Fruit fly (Drosophila melanogaster) whole organism, embryonic: ENCODE data around the gene Porin2.

Experiments
- Atf6 ChIP-seq: fragments of 200-800 bp; sonication (Bioruptor generic); IDR thresholded peaks from 2 replicates; pipeline ENCODE4 v1.3.6; 2022; ENCODE audit warnings: missing biosample characterization, missing genetic modification characterization
- CG10147 ChIP-seq: fragments of 200-800 bp; sonication (Bioruptor generic); optimal IDR thresholded peaks from 2 replicates; lab custom pipeline; 2019; ENCODE audit warnings: missing biosample characterization, mild to moderate bottlenecking, missing genetic modification characterization, moderate library complexity
- CG10267 ChIP-seq: fragments of 200-800 bp; sonication (Bioruptor generic); optimal IDR thresholded peaks from 2 replicates; lab custom pipeline; 2018; ENCODE audit warnings: missing biosample characterization, mild to moderate bottlenecking, missing genetic modification characterization, moderate library complexity
- CG14965 ChIP-seq: fragments of 200-800 bp; sonication (Bioruptor generic); optimal IDR thresholded peaks from 2 replicates; lab custom pipeline; 2016; ENCODE audit warnings: missing biosample characterization, missing genetic modification characterization, borderline replicate concordance
- CG15514 ChIP-seq: fragments of 200-800 bp; sonication (Bioruptor generic); optimal IDR thresholded peaks from 3 replicates; lab custom pipeline; 2017; ENCODE audit warnings: missing biosample characterization, missing genetic modification characterization, mild to moderate bottlenecking, moderate library complexity, missing genetic modification reagents
- CG16779 ChIP-seq: fragments of 200-800 bp; sonication (Bioruptor generic); IDR thresholded peaks from 2 replicates; pipeline ENCODE4 v1.3.6; 2022; ENCODE audit warnings: missing biosample characterization, missing genetic modification characterization
- CG17186 ChIP-seq: fragments of 200-800 bp; sonication (Bioruptor generic); optimal IDR thresholded peaks from 3 replicates; lab custom pipeline; 2017; ENCODE audit warnings: missing biosample characterization, missing genetic modification reagents, missing genetic modification characterization
- CG17612 ChIP-seq: fragments of 200-800 bp; sonication (Bioruptor generic); IDR thresholded peaks from 2 replicates; pipeline ENCODE4 v1.3.6; 2022; ENCODE audit warnings: missing biosample characterization, missing genetic modification characterization
- CG18011 ChIP-seq: fragments of 200-800 bp; sonication (Bioruptor generic); optimal IDR thresholded peaks from 2 replicates; lab custom pipeline; 2017; ENCODE audit warnings: missing biosample characterization, missing genetic modification characterization, mild to moderate bottlenecking, moderate library complexity, missing genotype
- CG18262 ChIP-seq: fragments of 200-800 bp; optimal IDR thresholded peaks from 3 replicates; lab custom pipeline; 2019; ENCODE audit warnings: missing biosample characterization, mild to moderate bottlenecking, missing genetic modification characterization, moderate library complexity
- CG30020 ChIP-seq: fragments of 200-800 bp; optimal IDR thresholded peaks from 2 replicates; lab custom pipeline; 2019; ENCODE audit warnings: missing biosample characterization, mild to moderate bottlenecking, missing genetic modification characterization, moderate library complexity
- CG30403 ChIP-seq: fragments of 200-800 bp; sonication (Bioruptor generic); optimal IDR thresholded peaks from 3 replicates; lab custom pipeline; 2016; ENCODE audit warnings: missing biosample characterization, missing genetic modification characterization
- CG34224 ChIP-seq: fragments of 200-800 bp; sonication (Bioruptor generic); IDR thresholded peaks from 3 replicates; pipeline ENCODE4 v1.3.6; 2022; ENCODE audit warnings: missing biosample characterization, missing genetic modification characterization; ENCODE audit not compliant: partially characterized antibody
- CG3726 ChIP-seq: fragments of 200-800 bp; sonication (Bioruptor generic); IDR thresholded peaks from 3 replicates; pipeline ENCODE4, ENCODE4 v1.3.6; 2022; ENCODE audit warnings: missing biosample characterization, missing genetic modification characterization
- CG3995 ChIP-seq: fragments of 200-800 bp; sonication (Bioruptor generic); optimal IDR thresholded peaks from 3 replicates; lab custom pipeline; 2016; ENCODE audit warnings: missing biosample characterization, missing genetic modification characterization
- CG42726 ChIP-seq: fragments of 200-800 bp; sonication (Bioruptor generic); IDR thresholded peaks from 2 replicates; pipeline ENCODE4 v1.3.6; 2022; ENCODE audit warnings: missing biosample characterization, missing genetic modification characterization; ENCODE audit not compliant: partially characterized antibody
- CG4424 ChIP-seq: fragments of 200-800 bp; sonication (Bioruptor generic); optimal IDR thresholded peaks from 3 replicates; lab custom pipeline; 2016; ENCODE audit warnings: missing biosample characterization, missing genetic modification characterization
- CG5180 ChIP-seq: fragments of 200-800 bp; sonication (Bioruptor generic); optimal IDR thresholded peaks from 3 replicates; lab custom pipeline; 2017; ENCODE audit warnings: missing biosample characterization, missing genetic modification characterization, mild to moderate bottlenecking, moderate library complexity, missing genetic modification reagents
- CG6272 ChIP-seq: fragments of 200-800 bp; sonication (Bioruptor generic); IDR thresholded peaks from 2 replicates; pipeline ENCODE4 v1.3.6; 2022; ENCODE audit warnings: missing biosample characterization, missing genetic modification characterization
- CG8924 ChIP-seq: fragments of 200-800 bp; optimal IDR thresholded peaks from 3 replicates; lab custom pipeline; 2019; ENCODE audit warnings: missing biosample characterization, mild to moderate bottlenecking, missing genetic modification characterization, moderate library complexity
- CHES-1-like ChIP-seq: fragments of 200-800 bp; sonication (Bioruptor generic); optimal IDR thresholded peaks from 2 replicates; lab custom pipeline; 2016; ENCODE audit warnings: missing biosample characterization, missing genetic modification characterization
- Chrac-16 ChIP-seq: fragments of 200-800 bp; sonication (Bioruptor generic); optimal IDR thresholded peaks from 3 replicates; lab custom pipeline; 2016; ENCODE audit warnings: missing biosample characterization, missing genetic modification characterization
- Dll ChIP-seq: fragments of 200-800 bp; sonication (Bioruptor generic); IDR thresholded peaks from 4 replicates; pipeline ENCODE4 v1.3.6; 2022; ENCODE audit warnings: missing biosample characterization, missing genetic modification characterization; ENCODE audit not compliant: partially characterized antibody
- Ets97D ChIP-seq: fragments of 200-800 bp; sonication (Bioruptor generic); optimal IDR thresholded peaks from 3 replicates; lab custom pipeline; 2016; ENCODE audit warnings: missing biosample characterization, missing genetic modification characterization
- Hr51 ChIP-seq, 2 experiments: fragments of 200-800 bp; sonication (Bioruptor generic); optimal IDR thresholded peaks; 2 replicates in 1 of 2; 3 replicates in 1 of 2; lab custom pipeline; 2016 to 2018; ENCODE audit warnings: missing biosample characterization in 2 of 2, missing genetic modification characterization in 2 of 2, mild to moderate bottlenecking in 1 of 2, moderate library complexity in 1 of 2
- MESR4 ChIP-seq: fragments of 200-800 bp; sonication (Bioruptor generic); optimal IDR thresholded peaks from 2 replicates; lab custom pipeline; 2018; ENCODE audit warnings: missing biosample characterization, mild to moderate bottlenecking, missing genetic modification characterization, moderate library complexity
- Nf-YC ChIP-seq: fragments of 200-800 bp; optimal IDR thresholded peaks from 3 replicates; lab custom pipeline; 2019; ENCODE audit warnings: missing biosample characterization, mild to moderate bottlenecking, missing genetic modification characterization, moderate library complexity
- Sry-β ChIP-seq: fragments of 200-800 bp; sonication (Bioruptor generic); optimal IDR thresholded peaks from 2 replicates; lab custom pipeline; 2018; ENCODE audit warnings: missing biosample characterization, mild to moderate bottlenecking, missing genetic modification characterization, moderate library complexity
- Tbp ChIP-seq: fragments of >200 bp; optimal IDR thresholded peaks from 2 replicates; lab custom pipeline; 2018; ENCODE audit warnings: missing biosample characterization, missing genetic modification characterization
- Xrp1 ChIP-seq: fragments of 200-800 bp; sonication (Bioruptor generic); IDR thresholded peaks from 2 replicates; pipeline ENCODE4 v1.3.6; 2022; ENCODE audit warnings: missing biosample characterization, missing genetic modification characterization
- ara ChIP-seq: fragments of 200-800 bp; sonication (Bioruptor generic); IDR thresholded peaks from 2 replicates; pipeline ENCODE4 v1.3.6; 2022; ENCODE audit warnings: missing biosample characterization, missing genetic modification characterization
- bab2 ChIP-seq: fragments of 200-800 bp; sonication (Bioruptor generic); optimal IDR thresholded peaks from 2 replicates; lab custom pipeline; 2016; ENCODE audit warnings: missing biosample characterization, missing genetic modification characterization
- exex ChIP-seq: fragments of 200-800 bp; sonication (Bioruptor generic); optimal IDR thresholded peaks from 4 replicates; lab custom pipeline; 2018; ENCODE audit warnings: missing biosample characterization, mild to moderate bottlenecking, missing genetic modification characterization, moderate library complexity
- fu2 ChIP-seq: fragments of 200-800 bp; sonication (Bioruptor generic); optimal IDR thresholded peaks from 2 replicates; lab custom pipeline; 2016; ENCODE audit warnings: missing biosample characterization, missing genetic modification characterization
- gce ChIP-seq: fragments of 200-800 bp; sonication (Bioruptor generic); IDR thresholded peaks from 3 replicates; pipeline ENCODE4 v1.3.6; 2022; ENCODE audit warnings: missing biosample characterization, missing genetic modification characterization
- gsb ChIP-seq: fragments of 200-800 bp; sonication (Bioruptor generic); IDR thresholded peaks from 2 replicates; pipeline ENCODE4 v1.3.6; 2022; ENCODE audit warnings: missing biosample characterization, missing genetic modification characterization
- hkb ChIP-seq, 2 experiments: fragments of 200-800 bp in 1 of 2; fragments of >200 bp in 1 of 2; sonication (Bioruptor generic) in 1 of 2; IDR thresholded peaks in 1 of 2; optimal IDR thresholded peaks in 1 of 2; 2 replicates each; pipeline versions ENCODE4 v1.3.6 to Lab custom; 2017 to 2022; ENCODE audit warnings: missing biosample characterization in 1 of 2, missing genetic modification characterization in 1 of 2
- kah ChIP-seq: fragments of 200-800 bp; sonication (Bioruptor generic); optimal IDR thresholded peaks from 2 replicates; lab custom pipeline; 2018; ENCODE audit warnings: missing biosample characterization, mild to moderate bottlenecking, missing genetic modification characterization
- mam ChIP-seq: fragments of 200-800 bp; sonication (Bioruptor generic); optimal IDR thresholded peaks from 3 replicates; lab custom pipeline; 2016; ENCODE audit warnings: missing biosample characterization, missing genetic modification characterization
- mirr ChIP-seq: fragments of 200-800 bp; sonication (Bioruptor generic); optimal IDR thresholded peaks from 3 replicates; lab custom pipeline; 2018; ENCODE audit warnings: missing biosample characterization, mild to moderate bottlenecking, missing genetic modification characterization
- nau ChIP-seq: fragments of 200-800 bp; sonication (Bioruptor generic); optimal IDR thresholded peaks from 3 replicates; lab custom pipeline; 2017; ENCODE audit warnings: missing biosample characterization, mild to moderate bottlenecking, missing genetic modification characterization, missing genetic modification reagents
- nerfin-2 ChIP-seq: fragments of 200-800 bp; sonication (Bioruptor generic); IDR thresholded peaks from 2 replicates; pipeline ENCODE4 v1.3.6; 2022; ENCODE audit warnings: missing biosample characterization, missing genetic modification characterization; ENCODE audit not compliant: partially characterized antibody
- nmo ChIP-seq: fragments of 200-800 bp; sonication (Bioruptor generic); optimal IDR thresholded peaks from 2 replicates; lab custom pipeline; 2018; ENCODE audit warnings: missing biosample characterization, mild to moderate bottlenecking, missing genetic modification characterization, moderate library complexity
- oc ChIP-seq: fragments of 200-800 bp; sonication (Bioruptor generic); optimal IDR thresholded peaks from 2 replicates; lab custom pipeline; 2018; ENCODE audit warnings: missing biosample characterization, mild to moderate bottlenecking, missing genetic modification characterization, moderate library complexity
- pnt ChIP-seq: fragments of 200-800 bp; sonication (Bioruptor generic); optimal IDR thresholded peaks from 3 replicates; lab custom pipeline; 2016; ENCODE audit warnings: missing biosample characterization, missing genetic modification characterization
- so ChIP-seq: fragments of 200-800 bp; sonication (Bioruptor generic); IDR thresholded peaks from 3 replicates; pipeline ENCODE4 v1.3.6; 2022; ENCODE audit warnings: missing biosample characterization, missing genetic modification characterization
- ssp ChIP-seq: fragments of 200-800 bp; sonication (Bioruptor generic); IDR thresholded peaks from 2 replicates; pipeline ENCODE4 v1.3.6; 2022; ENCODE audit warnings: missing biosample characterization, missing genetic modification characterization
- tll ChIP-seq, 2 experiments: fragments of 200-800 bp in 1 of 2; fragments of >200 bp in 1 of 2; sonication (Bioruptor generic) in 1 of 2; optimal IDR thresholded peaks; 2 replicates each; lab custom pipeline; 2017 to 2019; ENCODE audit warnings: missing biosample characterization in 2 of 2, missing genetic modification characterization in 2 of 2, mild to moderate bottlenecking in 1 of 2, moderate library complexity in 1 of 2

Porin2 gene

DNA sequence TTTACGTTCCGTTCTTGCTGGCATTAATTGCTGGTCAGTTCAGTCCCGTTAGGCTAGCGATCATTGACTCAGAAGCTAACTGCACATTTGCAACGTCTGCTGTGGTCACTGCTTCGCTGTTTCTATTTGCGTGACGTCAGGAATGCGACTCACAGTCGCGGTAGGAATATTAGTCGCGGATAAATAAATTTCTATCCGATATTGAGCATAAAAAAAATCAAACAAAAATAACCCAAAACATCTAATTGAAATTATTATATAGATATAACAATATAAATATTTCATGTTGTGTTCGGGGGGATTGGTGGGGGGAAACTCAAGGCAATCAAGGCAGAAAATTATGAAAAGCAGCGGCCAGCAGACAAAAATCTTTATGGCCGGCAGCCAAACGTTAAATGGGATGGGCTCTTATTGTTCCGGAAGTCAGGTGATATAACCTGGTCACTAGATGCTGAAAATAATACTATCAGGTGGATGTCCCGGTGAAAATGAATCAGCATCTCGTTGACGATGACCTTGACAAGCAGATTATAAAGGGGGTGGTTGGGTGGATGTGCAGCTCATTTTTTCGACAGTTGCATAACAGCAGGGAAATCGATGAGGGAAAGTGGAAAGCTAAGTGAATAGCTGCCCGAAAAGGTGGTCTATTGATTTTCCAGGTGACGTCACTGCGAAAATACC, 2.8 kb upstream of the Porin2 start, which contains the start of gene SmydA-3 (continued):
- TF ChIP-seq CG42726 (GFP tag; lab: Robert Waterston, UW) (no peak), CG4424 (peak; percentile 35), CG10267 (peak; percentile 7), pnt (GFP tag; lab: Kevin White, UChicago) (no peak), tll (GFP tag; optimal IDR thresholded peaks at IDR 0.05; lab: Kevin White, UChicago) (no peak), Atf6 (GFP tag; lab: Robert Waterston, UW) (no peak), Xrp1 (peak; percentile 33; the same call in 1 of the 2 replicates), gsb (GFP tag; lab: Robert Waterston, UW) (no peak), CG14965 (GFP tag; lab: Kevin White, UChicago) (no peak), CG8924 (tag; lab: Kevin White, UChicago) (no peak), Sry-β (GFP tag; lab: Kevin White, UChicago) (no peak), CG3995 (GFP tag; lab: Kevin White, UChicago) (no peak), fu2 (no peak), gce (GFP tag; lab: Robert Waterston, UW) (peak; percentile 12; the same call in 1 of the 3 replicates), Nf-YC (no peak), CG3726 (GFP tag; lab: Robert Waterston, UW) (0 out of 3 replicates have a peak, but pooled peaks have one; percentile 30), Ets97D (GFP tag; lab: Kevin White, UChicago) (no peak), CG30403 (GFP tag; lab: Kevin White, UChicago) (peak; percentile 8), CG18262 (tag; lab: Kevin White, UChicago) (peak; percentile 34), CG5180 (GFP tag; lab: Kevin White, UChicago) (no peak), CG6272 (no peak), CHES-1-like (GFP tag; lab: Kevin White, UChicago) (no peak), exex (tag; lab: Kevin White, UChicago) (no peak), CG34224 (GFP tag; lab: Robert Waterston, UW) (no peak), so (GFP tag; lab: Robert Waterston, UW) (peak; percentile 47; the same call in 1 of the 3 replicates), Dll (GFP tag; lab: Robert Waterston, UW) (no peak), kah (GFP tag; lab: Kevin White, UChicago) (no peak), ssp (GFP tag; lab: Robert Waterston, UW) (no peak), CG10147 (GFP tag; lab: Kevin White, UChicago) (no peak), CG16779 (GFP tag; lab: Robert Waterston, UW) (no peak), mirr (GFP tag; lab: Kevin White, UChicago) (no peak), hkb (optimal IDR thresholded peaks at IDR 0.05; lab: Kevin White, UChicago) (no peak), hkb (GFP tag; IDR thresholded peaks at IDR 0.05; lab: Robert Waterston, UW) (peak; percentile 71), oc (tag; lab: Kevin White, UChicago) (no peak), MESR4 (GFP tag; lab: Kevin White, UChicago) (no peak), CG17612 (GFP tag; lab: Robert Waterston, UW) (no peak), ara (GFP tag; lab: Robert Waterston, UW) (0 out of 2 replicates have a peak, but pooled peaks have one; percentile 30), CG17186 (GFP tag; lab: Kevin White, UChicago) (no peak), nmo (GFP tag; lab: Kevin White, UChicago) (peak; percentile 6), CG30020 (tag; lab: Kevin White, UChicago) (no peak), Tbp (no peak), nau (GFP tag; lab: Kevin White, UChicago) (no peak), Chrac-16 (no peak), nerfin-2 (GFP tag; lab: Robert Waterston, UW) (no peak), bab2 (GFP tag; lab: Kevin White, UChicago) (no peak), CG15514 (peak; percentile 14), CG18011 (GFP tag; lab: Kevin White, UChicago) (peak; percentile 18), Hr51 (GFP tag; optimal IDR thresholded peaks at IDR 0.05; lab: Kevin White, UChicago) (no peak), mam (GFP tag; lab: Kevin White, UChicago) (no peak)
